Worm (Caenorhabditis elegans): ENCODE results near the gene T26E4.18.
"Not testable (repeated sequence)": the region's sequence is repeated elsewhere in the genome, so short reads cannot be mapped to it uniquely, and the experiment has no call there.

ce11 chrV:15803079-15803478 lies 569 bp downstream of the T26E4.18 start, which contains the start of gene srd-27:
- TF ChIP-seq klf-2 (GFP tag; conservative IDR thresholded peaks at IDR 0.05); ref-1 (GFP tag; conservative IDR thresholded peaks at IDR 0.05); ztf-23 (GFP tag; IDR thresholded peaks at IDR 0.05); flt-1 (GFP tag; IDR thresholded peaks at IDR 0.05); cog-1 (tag; optimal IDR thresholded peaks at IDR 0.05); med-1 (GFP tag; optimal IDR thresholded peaks at IDR 0.05; ENCODE audit: insufficient read depth); T22C8.4 (GFP tag; IDR thresholded peaks at IDR 0.05): not testable (repeated sequence)

All from whole organism, midembryonic.